Fruit fly (Drosophila melanogaster) whole organism: Measurements from ENCODE around the gene Pvf2.

Source experiments
- EcR ChIP-seq, 2 experiments: fragments of >200 bp; optimal IDR thresholded peaks; 2 replicates each; lab custom pipeline; 2017; ENCODE audit warnings: missing biosample characterization in 2 of 2, missing genetic modification characterization in 2 of 2, missing genetic modification reagents in 2 of 2
- pan ChIP-seq: fragments of >200 bp; optimal IDR thresholded peaks from 2 replicates; lab custom pipeline; 2017
- usp ChIP-seq: fragments of >200 bp; optimal IDR thresholded peaks from 2 replicates; lab custom pipeline; 2017; ENCODE audit warnings: missing biosample characterization, missing genetic modification characterization, mixed read lengths

DNA sequence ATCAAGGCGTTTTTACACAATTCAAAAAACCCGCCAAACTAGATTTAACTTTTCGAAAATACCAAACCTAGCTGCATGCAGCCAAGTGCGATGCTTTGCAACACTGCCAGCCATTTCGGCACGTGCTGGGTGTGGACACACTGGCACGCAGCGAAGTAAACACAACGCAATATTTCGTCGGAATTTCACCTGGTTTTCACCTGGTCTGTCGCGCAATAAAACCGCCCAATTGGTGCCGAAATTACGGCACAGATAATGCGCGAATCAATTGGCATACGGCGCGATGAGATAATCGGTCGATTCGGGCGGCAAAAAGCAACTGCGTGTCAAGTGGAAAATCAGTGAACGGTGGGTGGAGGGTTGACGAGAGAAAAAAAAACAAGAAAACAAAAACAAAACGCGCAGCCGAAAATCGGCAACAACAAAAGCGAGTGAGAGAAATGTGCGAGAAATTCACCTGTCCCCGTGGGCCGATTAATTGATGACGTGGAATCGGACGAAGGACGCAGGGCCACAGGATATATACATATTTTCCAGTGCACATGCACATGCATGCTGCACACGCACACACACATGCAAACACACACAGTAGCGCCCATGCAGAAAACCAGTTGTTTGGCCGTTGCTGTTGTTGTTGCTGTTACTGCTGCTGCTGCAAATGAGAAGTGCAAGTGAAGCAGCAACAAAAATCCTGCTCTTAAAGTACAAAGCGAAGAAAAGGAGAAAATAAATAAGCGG lies 28.1 kb downstream of the Pvf2 start, which contains the start of gene Mnn1:
- no peak for TF ChIP-seq pan (lab: Kevin White, UChicago)
- no peak for TF ChIP-seq usp (GFP tag; lab: Kevin White, UChicago)
- TF ChIP-seq EcR (GFP tag; optimal IDR thresholded peaks at IDR 0.05; lab: Kevin White, UChicago) = no peak
